Fruit fly (Drosophila melanogaster): ENCODE measurements around the gene Art6.

The Art6 gene

dm6 chr3R:13971728-13972448 lies 26.3 kb upstream of the Art6 start (continued):
- TF ChIP-seq sob (GFP tag; IDR thresholded peaks at IDR 0.05): no peak
- TF ChIP-seq trem (tag; optimal IDR thresholded peaks at IDR 0.05): peak; percentile 10
- no peak for TF ChIP-seq CG2199 (GFP tag; IDR thresholded peaks at IDR 0.05)
- no peak for TF ChIP-seq ssp (GFP tag; IDR thresholded peaks at IDR 0.05)
- no peak for TF ChIP-seq CG10654 (GFP tag; optimal IDR thresholded peaks at IDR 0.05)
- TF ChIP-seq tgo (GFP tag; IDR thresholded peaks at IDR 0.05): no peak
- TF ChIP-seq twi (tag; optimal IDR thresholded peaks at IDR 0.05): no peak
- TF ChIP-seq CG30431 (GFP tag; optimal IDR thresholded peaks at IDR 0.05): no peak
- no peak for TF ChIP-seq Max (GFP tag; optimal IDR thresholded peaks at IDR 0.05)
- TF ChIP-seq CG11085 (GFP tag; IDR thresholded peaks at IDR 0.05): no peak
- TF ChIP-seq CG10366 (GFP tag; IDR thresholded peaks at IDR 0.05): no peak
- no peak for TF ChIP-seq CG17802 (tag; optimal IDR thresholded peaks at IDR 0.05)
- TF ChIP-seq tio (GFP tag; optimal IDR thresholded peaks at IDR 0.05): no peak
- no peak for TF ChIP-seq CkIIα-i1 (GFP tag; IDR thresholded peaks at IDR 0.05)
- no peak for TF ChIP-seq ATbp (GFP tag; optimal IDR thresholded peaks at IDR 0.05)
- peak; percentile 28 for TF ChIP-seq CG13775 (GFP tag; optimal IDR thresholded peaks at IDR 0.05)
- TF ChIP-seq MBD-R2 (GFP tag; IDR thresholded peaks at IDR 0.05): no peak
- TF ChIP-seq pzg (GFP tag; optimal IDR thresholded peaks at IDR 0.05): no peak
- TF ChIP-seq C15 (GFP tag; IDR thresholded peaks at IDR 0.05): no peak
- peak; percentile 3 for TF ChIP-seq CG17829 (tag; optimal IDR thresholded peaks at IDR 0.05)
- TF ChIP-seq CG31365 (tag; optimal IDR thresholded peaks at IDR 0.05): no peak
- TF ChIP-seq ERR (GFP tag; optimal IDR thresholded peaks at IDR 0.05): no peak
- TF ChIP-seq CG4360 (GFP tag; IDR thresholded peaks at IDR 0.05): 0 out of 2 replicates have a peak, but pooled peaks have one; percentile 7
- TF ChIP-seq CG11504 (tag; optimal IDR thresholded peaks at IDR 0.05): no peak
- TF ChIP-seq Kr (GFP tag; optimal IDR thresholded peaks at IDR 0.05): no peak
- TF ChIP-seq rib (GFP tag; IDR thresholded peaks at IDR 0.05): no peak
- no peak for TF ChIP-seq bigmax (GFP tag; optimal IDR thresholded peaks at IDR 0.05)
- TF ChIP-seq zen2 (GFP tag; IDR thresholded peaks at IDR 0.05; ENCODE audit: partially characterized antibody): no peak
- peak; percentile 39 for TF ChIP-seq CG12391 (tag; optimal IDR thresholded peaks at IDR 0.05)
- peak; percentile 16; the same call in 1 of the 2 replicates for TF ChIP-seq Ptx1 (GFP tag; IDR thresholded peaks at IDR 0.05)
- TF ChIP-seq CG7963 (GFP tag; IDR thresholded peaks at IDR 0.05; ENCODE audit: partially characterized antibody): no peak
- TF ChIP-seq esg (GFP tag; conservative IDR thresholded peaks at IDR 0.05): no peak
- no peak for TF ChIP-seq wek (GFP tag; optimal IDR thresholded peaks at IDR 0.05)
- TF ChIP-seq Elba2 (GFP tag; optimal IDR thresholded peaks at IDR 0.05): no peak
- no peak for TF ChIP-seq ab (GFP tag; optimal IDR thresholded peaks at IDR 0.05)
- no peak for TF ChIP-seq Med (GFP tag)
- TF ChIP-seq CG12659 (GFP tag; optimal IDR thresholded peaks at IDR 0.05): no peak
- TF ChIP-seq cg (GFP tag; optimal IDR thresholded peaks at IDR 0.05): peak; percentile 24
- no peak for TF ChIP-seq CG15073 (GFP tag; optimal IDR thresholded peaks at IDR 0.05)
- TF ChIP-seq CG42726 (GFP tag; IDR thresholded peaks at IDR 0.05; ENCODE audit: partially characterized antibody): no peak
- no peak for TF ChIP-seq MESR4 (GFP tag; optimal IDR thresholded peaks at IDR 0.05)
- no peak for TF ChIP-seq nerfin-2 (GFP tag; IDR thresholded peaks at IDR 0.05; ENCODE audit: partially characterized antibody)
- TF ChIP-seq gce (GFP tag; IDR thresholded peaks at IDR 0.05): no peak
- TF ChIP-seq Aef1 (GFP tag; IDR thresholded peaks at IDR 0.05): no peak
- peak; percentile 71 for TF ChIP-seq CG9727 (GFP tag; optimal IDR thresholded peaks at IDR 0.05)
- TF ChIP-seq pan (optimal IDR thresholded peaks at IDR 0.05): no peak
- peak in 1 of 2 experiments; percentile 16 for TF ChIP-seq pan (GFP tag; optimal IDR thresholded peaks at IDR 0.05 in 1 of 2, IDR thresholded peaks at IDR 0.05 in 1 of 2)
- TF ChIP-seq gcm2 (GFP tag; optimal IDR thresholded peaks at IDR 0.05): no peak
- TF ChIP-seq Dip3 (GFP tag; optimal IDR thresholded peaks at IDR 0.05): no peak
- TF ChIP-seq run (tag; optimal IDR thresholded peaks at IDR 0.05): no peak
